Worm (Caenorhabditis elegans): ENCODE measurements around the gene Y55B1BL.1.

ce11 chrIII:385068-385467 lies 17.1 kb upstream of the Y55B1BL.1 start:
- TF ChIP-seq klf-2 (GFP tag; conservative IDR thresholded peaks at IDR 0.05) (no peak), cog-1 (tag; optimal IDR thresholded peaks at IDR 0.05) (no peak), med-1 (GFP tag; optimal IDR thresholded peaks at IDR 0.05; ENCODE audit: insufficient read depth) (no peak), T22C8.4 (GFP tag; IDR thresholded peaks at IDR 0.05) (no peak), flt-1 (GFP tag; IDR thresholded peaks at IDR 0.05) (no peak), ztf-29 (GFP tag; IDR thresholded peaks at IDR 0.05) (no peak), ztf-23 (GFP tag; IDR thresholded peaks at IDR 0.05) (no peak), ref-1 (GFP tag; conservative IDR thresholded peaks at IDR 0.05) (no peak)
